Fruit fly (Drosophila melanogaster): ENCODE measurements around the gene asl.

The asl gene

dm6 chr3R:5568590-5568989 lies 37.8 kb downstream of the asl start, which contains the start of the genes CG2931 and Rheb:
CG2931 (minus strand) TSS chr3R:5568615.
Rheb (plus strand) TSS chr3R:5568921.
- TF ChIP-seq Sox102F (GFP tag; optimal IDR thresholded peaks at IDR 0.05) (no peak), Blimp-1 (GFP tag; optimal IDR thresholded peaks at IDR 0.05) (no peak), Sox14 (GFP tag; optimal IDR thresholded peaks at IDR 0.05) (peak; percentile 62), CG3919 (GFP tag; optimal IDR thresholded peaks at IDR 0.05) (peak; percentile 40), salr (GFP tag; optimal IDR thresholded peaks at IDR 0.05) (no peak), CG34406 (GFP tag; optimal IDR thresholded peaks at IDR 0.05) (peak; percentile 36), Eip78C (GFP tag) (peak; percentile 87), Hr39 (GFP tag; optimal IDR thresholded peaks at IDR 0.05) (peak; percentile 63), Ets96B (tag; optimal IDR thresholded peaks at IDR 0.05) (peak; percentile 48), CG8119 (GFP tag; IDR thresholded peaks at IDR 0.05) (peak; percentile 30; the same call in 1 of the 3 replicates), CG6854 (GFP tag; optimal IDR thresholded peaks at IDR 0.05) (no peak), fd85E (GFP tag; optimal IDR thresholded peaks at IDR 0.05) (no peak), CG6808 (GFP tag; optimal IDR thresholded peaks at IDR 0.05) (no peak), CG4318 (GFP tag; optimal IDR thresholded peaks at IDR 0.05) (no peak), lz (GFP tag; optimal IDR thresholded peaks at IDR 0.05) (peak; percentile 67), CG11762 (GFP tag; optimal IDR thresholded peaks at IDR 0.05; ENCODE audit: insufficient read depth) (peak; percentile 2), CG10631 (GFP tag; optimal IDR thresholded peaks at IDR 0.05) (no peak), CG6163 (GFP tag; IDR thresholded peaks at IDR 0.05) (no peak), CG10669 (GFP tag; optimal IDR thresholded peaks at IDR 0.05) (no peak), CG11902 (GFP tag; optimal IDR thresholded peaks at IDR 0.05) (peak; percentile 27), Hr4 (GFP tag; optimal IDR thresholded peaks at IDR 0.05) (peak; percentile 70), svp (GFP tag) (peak; percentile 82), ss (GFP tag; optimal IDR thresholded peaks at IDR 0.05) (peak in 1 of 2 experiments; percentile 18), fkh (GFP tag; optimal IDR thresholded peaks at IDR 0.05) (peak; percentile 53), Eip75B (GFP tag; optimal IDR thresholded peaks at IDR 0.05) (peak; percentile 61), OdsH (GFP tag; optimal IDR thresholded peaks at IDR 0.05) (no peak), Lpt (GFP tag; optimal IDR thresholded peaks at IDR 0.05) (no peak), CG1621 (tag; optimal IDR thresholded peaks at IDR 0.05) (peak; percentile 23), CG6276 (GFP tag; optimal IDR thresholded peaks at IDR 0.05) (no peak), Sox15 (GFP tag; optimal IDR thresholded peaks at IDR 0.05) (peak; percentile 40), CG32006 (GFP tag; optimal IDR thresholded peaks at IDR 0.05) (peak; percentile 44), esn (GFP tag; optimal IDR thresholded peaks at IDR 0.05) (peak; percentile 65), cyc (GFP tag; optimal IDR thresholded peaks at IDR 0.05) (peak; percentile 33), CG9139 (GFP tag; optimal IDR thresholded peaks at IDR 0.05) (no peak), Gug (GFP tag; IDR thresholded peaks at IDR 0.05) (peak; percentile 46), CG3032 (tag; optimal IDR thresholded peaks at IDR 0.05) (peak; percentile 67), CG31627 (GFP tag; optimal IDR thresholded peaks at IDR 0.05) (peak; percentile 65), CG8319 (GFP tag; optimal IDR thresholded peaks at IDR 0.05) (no peak), eg (GFP tag; IDR thresholded peaks at IDR 0.05) (peak; percentile 74), vri (GFP tag; optimal IDR thresholded peaks at IDR 0.05) (peak; percentile 42), Eip93F (GFP tag; optimal IDR thresholded peaks at IDR 0.05) (peak; percentile 67), Ets21C (GFP tag; optimal IDR thresholded peaks at IDR 0.05) (no peak), achi (GFP tag; optimal IDR thresholded peaks at IDR 0.05) (peak; percentile 25), CG15336 (GFP tag; IDR thresholded peaks at IDR 0.05) (0 out of 2 replicates have a peak, but pooled peaks have one; percentile 42), acj6 (GFP tag; optimal IDR thresholded peaks at IDR 0.05) (peak; percentile 53), dac (GFP tag; optimal IDR thresholded peaks at IDR 0.05) (peak; percentile 32), CG7368 (GFP tag; optimal IDR thresholded peaks at IDR 0.05) (peak; percentile 11), CG6792 (GFP tag; optimal IDR thresholded peaks at IDR 0.05) (peak; percentile 10), Smox (GFP tag; optimal IDR thresholded peaks at IDR 0.05) (no peak), topi (GFP tag; optimal IDR thresholded peaks at IDR 0.05) (peak; percentile 51), pdm3 (GFP tag; optimal IDR thresholded peaks at IDR 0.05) (peak; percentile 63)
